Fruit fly (Drosophila melanogaster) whole organism, embryonic: Measurements from ENCODE around the gene Ldaf1.
A peak's percentile ranks its signal among the peaks of the same experiment; 100 is the strongest.

Experiments
- Abd-B ChIP-seq: fragments of 200-800 bp; sonication (Bioruptor generic); optimal IDR thresholded peaks from 2 replicates; lab custom pipeline; 2018; ENCODE audit warnings: missing biosample characterization, mild to moderate bottlenecking, missing genetic modification characterization, moderate library complexity
- Aef1 ChIP-seq: fragments of 200-800 bp; sonication (Bioruptor generic); IDR thresholded peaks from 3 replicates; pipeline ENCODE4 v1.3.6; 2022; ENCODE audit warnings: missing biosample characterization, missing genetic modification characterization
- Awh ChIP-seq: fragments of 200-800 bp; sonication (Bioruptor generic); IDR thresholded peaks from 2 replicates; pipeline ENCODE4, ENCODE4 v1.3.6; 2022; ENCODE audit warnings: missing biosample characterization, missing genetic modification characterization
- CG10366 ChIP-seq: fragments of 200-800 bp; sonication (Bioruptor generic); IDR thresholded peaks from 2 replicates; pipeline ENCODE4 v1.3.6; 2022; ENCODE audit warnings: missing biosample characterization, missing genetic modification characterization
- CG10543 ChIP-seq: fragments of 200-800 bp; sonication (Bioruptor generic); optimal IDR thresholded peaks from 3 replicates; lab custom pipeline; 2017; ENCODE audit warnings: missing biosample characterization, mild to moderate bottlenecking, missing genetic modification characterization, moderate library complexity
- CG11398 ChIP-seq: fragments of 200-800 bp; sonication (Bioruptor generic); optimal IDR thresholded peaks from 2 replicates; lab custom pipeline; 2016; ENCODE audit warnings: missing biosample characterization, missing genetic modification characterization
- CG11504 ChIP-seq: fragments of 200-800 bp; sonication (Bioruptor generic); optimal IDR thresholded peaks from 3 replicates; lab custom pipeline; 2019; ENCODE audit warnings: missing biosample characterization, mild to moderate bottlenecking, missing genetic modification characterization, moderate library complexity
- CG13296 ChIP-seq: fragments of 200-800 bp; sonication (Bioruptor generic); optimal IDR thresholded peaks from 3 replicates; lab custom pipeline; 2018; ENCODE audit warnings: missing biosample characterization, mild to moderate bottlenecking, missing genetic modification characterization
- CG15011 ChIP-seq: fragments of 200-800 bp; sonication (Bioruptor generic); optimal IDR thresholded peaks from 3 replicates; lab custom pipeline; 2018; ENCODE audit warnings: missing biosample characterization, mild to moderate bottlenecking, missing genetic modification characterization
- CG15696 ChIP-seq: fragments of 200-800 bp; sonication (Bioruptor generic); optimal IDR thresholded peaks from 2 replicates; lab custom pipeline; 2019; ENCODE audit warnings: missing biosample characterization, mild to moderate bottlenecking, missing genetic modification characterization, moderate library complexity
- CG1603 ChIP-seq: fragments of 200-800 bp; sonication (Bioruptor generic); optimal IDR thresholded peaks from 2 replicates; lab custom pipeline; 2019; ENCODE audit warnings: missing biosample characterization, mild to moderate bottlenecking, missing genetic modification characterization, moderate library complexity
- CG17612 ChIP-seq: fragments of 200-800 bp; sonication (Bioruptor generic); IDR thresholded peaks from 2 replicates; pipeline ENCODE4 v1.3.6; 2022; ENCODE audit warnings: missing biosample characterization, missing genetic modification characterization
- CG2199 ChIP-seq: fragments of 200-800 bp; sonication (Bioruptor generic); IDR thresholded peaks from 3 replicates; pipeline ENCODE4 v1.3.6; 2022; ENCODE audit warnings: missing biosample characterization, missing genetic modification characterization
- CG2875 ChIP-seq: fragments of 200-800 bp; sonication (Bioruptor generic); optimal IDR thresholded peaks from 2 replicates; lab custom pipeline; 2017; ENCODE audit warnings: missing biosample characterization, mild to moderate bottlenecking, missing genetic modification characterization, missing genetic modification reagents
- CG30020 ChIP-seq: fragments of 200-800 bp; optimal IDR thresholded peaks from 2 replicates; lab custom pipeline; 2019; ENCODE audit warnings: missing biosample characterization, mild to moderate bottlenecking, missing genetic modification characterization, moderate library complexity
- CG34224 ChIP-seq: fragments of 200-800 bp; sonication (Bioruptor generic); IDR thresholded peaks from 3 replicates; pipeline ENCODE4 v1.3.6; 2022; ENCODE audit warnings: missing biosample characterization, missing genetic modification characterization; ENCODE audit not compliant: partially characterized antibody
- CG43689 ChIP-seq: fragments of 200-800 bp; sonication (Bioruptor generic); IDR thresholded peaks from 2 replicates; pipeline ENCODE4 v1.3.6; 2022; ENCODE audit warnings: missing biosample characterization, missing genetic modification characterization
- CG4730 ChIP-seq: fragments of 200-800 bp; sonication (Bioruptor generic); IDR thresholded peaks from 2 replicates; pipeline ENCODE4 v1.3.6; 2022; ENCODE audit warnings: missing biosample characterization, missing genetic modification characterization
- CG7372 ChIP-seq: fragments of 200-800 bp; sonication (Bioruptor generic); IDR thresholded peaks from 2 replicates; pipeline ENCODE4 v1.3.6; 2022; ENCODE audit warnings: missing biosample characterization, missing genetic modification characterization
- CG7556 ChIP-seq: fragments of 200-800 bp; sonication (Bioruptor generic); optimal IDR thresholded peaks from 2 replicates; lab custom pipeline; 2017; ENCODE audit warnings: missing biosample characterization, mild to moderate bottlenecking, missing genetic modification characterization
- CG7928 ChIP-seq: fragments of 200-800 bp; sonication (Bioruptor generic); optimal IDR thresholded peaks from 2 replicates; lab custom pipeline; 2017; ENCODE audit warnings: missing biosample characterization, mild to moderate bottlenecking, missing genetic modification characterization
- CG8281 ChIP-seq: fragments of 200-800 bp; sonication (Bioruptor generic); optimal IDR thresholded peaks from 2 replicates; lab custom pipeline; 2018; ENCODE audit warnings: missing biosample characterization, mild to moderate bottlenecking, missing genetic modification characterization, moderate library complexity
- CrebB ChIP-seq: fragments of 200-800 bp; sonication (Bioruptor generic); optimal IDR thresholded peaks from 3 replicates; lab custom pipeline; 2018; ENCODE audit warnings: missing biosample characterization, mild to moderate bottlenecking, missing genetic modification characterization
- Dfd ChIP-seq, 2 experiments: fragments of >200 bp; optimal IDR thresholded peaks; 2 replicates each; lab custom pipeline; 2017; ENCODE audit warnings: missing biosample characterization in 2 of 2, missing genetic modification characterization in 2 of 2
- Dll ChIP-seq: fragments of 200-800 bp; sonication (Bioruptor generic); IDR thresholded peaks from 4 replicates; pipeline ENCODE4 v1.3.6; 2022; ENCODE audit warnings: missing biosample characterization, missing genetic modification characterization; ENCODE audit not compliant: partially characterized antibody
- E2f2 ChIP-seq: fragments of 200-800 bp; sonication (Bioruptor generic); IDR thresholded peaks from 2 replicates; pipeline ENCODE4 v1.3.6; 2022; ENCODE audit warnings: missing biosample characterization, missing genetic modification characterization
- Ets65A ChIP-seq: fragments of 200-800 bp; sonication (Bioruptor generic); peaks from one replicate; lab custom pipeline; 2016; ENCODE audit warnings: missing biosample characterization, missing genetic modification characterization
- Fer1 ChIP-seq: fragments of 200-800 bp; sonication (Bioruptor generic); optimal IDR thresholded peaks from 2 replicates; lab custom pipeline; 2017; ENCODE audit warnings: missing biosample characterization, mild to moderate bottlenecking, missing genetic modification characterization
- Kr ChIP-seq: fragments of 200-800 bp; sonication (Bioruptor generic); optimal IDR thresholded peaks from 2 replicates; lab custom pipeline; 2017; ENCODE audit warnings: missing biosample characterization, mild to moderate bottlenecking, missing genetic modification characterization
- MTF-1 ChIP-seq: fragments of 200-800 bp; sonication (Bioruptor generic); optimal IDR thresholded peaks from 2 replicates; lab custom pipeline; 2018; ENCODE audit warnings: missing biosample characterization, mild to moderate bottlenecking, missing genetic modification characterization, borderline replicate concordance
- Poxn ChIP-seq: fragments of 200-800 bp; sonication (Bioruptor generic); IDR thresholded peaks from 2 replicates; pipeline ENCODE4 v1.3.6; 2022; ENCODE audit warnings: missing biosample characterization, missing genetic modification characterization
- Rx ChIP-seq: fragments of 200-800 bp; sonication (Bioruptor generic); IDR thresholded peaks from 2 replicates; pipeline ENCODE4 v1.3.6; 2022; ENCODE audit warnings: missing biosample characterization, missing genetic modification characterization
- Sin3A ChIP-seq: fragments of >200 bp; optimal IDR thresholded peaks from 2 replicates; lab custom pipeline; 2018
- bbx ChIP-seq: fragments of 200-800 bp; sonication (Bioruptor generic); IDR thresholded peaks from 2 replicates; pipeline ENCODE4 v1.3.6; 2022; ENCODE audit warnings: missing biosample characterization, missing genetic modification characterization; ENCODE audit not compliant: partially characterized antibody
- chinmo ChIP-seq: fragments of 200-800 bp; sonication (Bioruptor generic); IDR thresholded peaks from 4 replicates; pipeline ENCODE4 v1.3.6; 2022; ENCODE audit warnings: missing biosample characterization, missing genetic modification characterization; ENCODE audit not compliant: partially characterized antibody
- ci ChIP-seq: fragments of 200-800 bp; sonication (Bioruptor generic); IDR thresholded peaks from 3 replicates; pipeline ENCODE4 v1.3.6; 2022; ENCODE audit warnings: missing biosample characterization, missing genetic modification characterization
- crol ChIP-seq: fragments of 200-800 bp; sonication (Bioruptor generic); IDR thresholded peaks from 2 replicates; pipeline ENCODE4 v1.3.6; 2022; ENCODE audit warnings: missing biosample characterization, missing genetic modification characterization
- da ChIP-seq: fragments of 200-800 bp; sonication (Bioruptor generic); optimal IDR thresholded peaks from 2 replicates; lab custom pipeline; 2016; ENCODE audit warnings: missing biosample characterization, missing genetic modification characterization
- dpn ChIP-seq, 2 experiments: fragments of 200-800 bp; sonication (Bioruptor generic); optimal IDR thresholded peaks; 3 replicates each; lab custom pipeline; 2016; ENCODE audit warnings: missing biosample characterization in 2 of 2, missing genetic modification characterization in 2 of 2
- hbn ChIP-seq: fragments of 200-800 bp; sonication (Bioruptor generic); IDR thresholded peaks from 2 replicates; pipeline ENCODE4 v1.3.6; 2022; ENCODE audit warnings: missing biosample characterization, missing genetic modification characterization; ENCODE audit not compliant: partially characterized antibody
- luna ChIP-seq: fragments of 200-800 bp; sonication (Bioruptor generic); optimal IDR thresholded peaks from 2 replicates; lab custom pipeline; 2016; ENCODE audit warnings: missing biosample characterization, missing genetic modification characterization
- pita ChIP-seq: fragments of 200-800 bp; sonication (Bioruptor generic); optimal IDR thresholded peaks from 2 replicates; lab custom pipeline; 2017; ENCODE audit warnings: missing biosample characterization, mild to moderate bottlenecking, missing genetic modification characterization
- prd ChIP-seq, 3 experiments: fragments of >200 bp in 2 of 3; fragments of 200-800 bp in 1 of 3; sonication (Bioruptor generic) in 1 of 3; optimal IDR thresholded peaks in 2 of 3; IDR thresholded peaks in 1 of 3; 2 replicates in 2 of 3; 3 replicates in 1 of 3; pipeline versions ENCODE4 v1.3.6 to Lab custom; 2017 to 2022; ENCODE audit warnings: missing biosample characterization in 1 of 3, missing genetic modification characterization in 1 of 3
- pzg ChIP-seq: fragments of 200-800 bp; sonication (Bioruptor generic); optimal IDR thresholded peaks from 3 replicates; lab custom pipeline; 2018; ENCODE audit warnings: missing biosample characterization, mild to moderate bottlenecking, missing genetic modification characterization, moderate library complexity
- sna ChIP-seq: fragments of 200-800 bp; sonication (Bioruptor generic); IDR thresholded peaks from 2 replicates; pipeline ENCODE4 v1.3.6; 2022; ENCODE audit warnings: missing biosample characterization, missing genetic modification characterization; ENCODE audit not compliant: partially characterized antibody
- sob ChIP-seq: fragments of 200-800 bp; sonication (Bioruptor generic); IDR thresholded peaks from 2 replicates; pipeline ENCODE4 v1.3.6; 2022; ENCODE audit warnings: missing biosample characterization, missing genetic modification characterization
- tll ChIP-seq, 2 experiments: fragments of 200-800 bp in 1 of 2; fragments of >200 bp in 1 of 2; sonication (Bioruptor generic) in 1 of 2; optimal IDR thresholded peaks; 2 replicates each; lab custom pipeline; 2017 to 2019; ENCODE audit warnings: missing biosample characterization in 2 of 2, missing genetic modification characterization in 2 of 2, mild to moderate bottlenecking in 1 of 2, moderate library complexity in 1 of 2
- tup ChIP-seq: fragments of 200-800 bp; sonication (Bioruptor generic); optimal IDR thresholded peaks from 2 replicates; lab custom pipeline; 2016; ENCODE audit warnings: missing biosample characterization, mild to moderate bottlenecking, missing genetic modification characterization, moderate library complexity
- wek ChIP-seq: fragments of 200-800 bp; sonication (Bioruptor generic); optimal IDR thresholded peaks from 3 replicates; lab custom pipeline; 2018; ENCODE audit warnings: missing biosample characterization, mild to moderate bottlenecking, missing genetic modification characterization, moderate library complexity

Gene Ldaf1

DNA sequence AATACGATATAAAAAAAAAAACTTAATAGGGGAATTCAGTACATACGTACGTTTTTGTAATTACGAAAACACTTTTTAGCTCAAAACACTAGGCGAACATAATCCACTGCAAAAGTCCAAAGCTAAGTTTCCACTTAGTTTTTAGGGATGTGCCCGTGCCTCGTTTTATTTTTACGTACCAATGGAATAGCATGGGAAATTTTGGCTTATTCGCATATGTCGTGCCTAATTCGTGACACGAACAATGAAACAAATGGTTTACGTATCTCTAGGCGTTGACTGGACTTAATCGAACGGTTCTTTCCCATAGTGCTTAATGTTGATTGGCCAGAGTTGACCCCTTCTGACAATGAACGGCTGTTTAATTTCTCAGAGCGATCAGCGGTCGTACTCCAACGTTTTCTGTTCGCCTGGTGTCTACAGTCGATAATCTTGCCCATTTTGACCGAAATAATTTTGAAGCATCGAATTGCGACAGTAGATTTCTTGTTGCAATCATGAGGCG is 22.1 kb downstream of the Ldaf1 start, which contains the start of gene CG14818 (continued):
- TF ChIP-seq CG15011 (GFP tag; lab: Kevin White, UChicago) (no peak), MTF-1 (GFP tag; lab: Kevin White, UChicago) (no peak), CG7556 (peak; percentile 15), bbx (GFP tag; lab: Robert Waterston, UW) (peak; percentile 74), dpn (GFP tag; optimal IDR thresholded peaks at IDR 0.05; lab: Kevin White, UChicago) (peak; percentile 59 to 61), da (no peak), CG1603 (peak; percentile 63), wek (GFP tag; lab: Kevin White, UChicago) (peak; percentile 81), CG34224 (GFP tag; lab: Robert Waterston, UW) (peak; percentile 89), tup (GFP tag; lab: Kevin White, UChicago) (no peak), pzg (GFP tag; lab: Kevin White, UChicago) (peak; percentile 32), Rx (GFP tag; lab: Robert Waterston, UW) (peak; percentile 38), pita (GFP tag; lab: Kevin White, UChicago) (no peak), crol (no peak), CG2199 (no peak), Ets65A (GFP tag; lab: Kevin White, UChicago) (peak; percentile 97), Dll (GFP tag; lab: Robert Waterston, UW) (peak; percentile 95), prd (optimal IDR thresholded peaks at IDR 0.05; lab: Kevin White, UChicago) (no peak), prd (GFP tag; IDR thresholded peaks at IDR 0.05; lab: Robert Waterston, UW) (peak; percentile 73; the same call in 2 of the 3 replicates), CG10543 (peak; percentile 72), CG2875 (GFP tag; lab: Kevin White, UChicago) (no peak), tll (GFP tag; optimal IDR thresholded peaks at IDR 0.05; lab: Kevin White, UChicago) (peak in 1 of 2 experiments; percentile 27), CG17612 (GFP tag; lab: Robert Waterston, UW) (0 out of 2 replicates have a peak, but pooled peaks have one; percentile 17), CG13296 (GFP tag; lab: Kevin White, UChicago) (peak; percentile 32), Sin3A (no peak), CG4730 (GFP tag; lab: Robert Waterston, UW) (peak; percentile 26; the same call in 1 of the 2 replicates), CG43689 (GFP tag; lab: Robert Waterston, UW) (0 out of 2 replicates have a peak, but pooled peaks have one; percentile 22), Poxn (GFP tag; lab: Robert Waterston, UW) (no peak), chinmo (GFP tag; lab: Robert Waterston, UW) (peak; percentile 71; the same call in 1 of the 4 replicates), CG7928 (no peak), CG10366 (GFP tag; lab: Robert Waterston, UW) (peak; percentile 46), Kr (GFP tag; lab: Kevin White, UChicago) (no peak), Abd-B (GFP tag; lab: Kevin White, UChicago) (peak; percentile 79), sna (GFP tag; lab: Robert Waterston, UW) (peak; percentile 86), E2f2 (peak; percentile 29), CG8281 (tag; lab: Kevin White, UChicago) (no peak), luna (GFP tag; lab: Kevin White, UChicago) (peak; percentile 25), sob (peak; percentile 75), CG30020 (tag; lab: Kevin White, UChicago) (no peak), Awh (GFP tag; lab: Robert Waterston, UW) (no peak), ci (GFP tag; lab: Robert Waterston, UW) (peak; percentile 81), CrebB (tag; lab: Kevin White, UChicago) (no peak), Aef1 (peak; percentile 39; the same call in 1 of the 3 replicates), CG7372 (peak; percentile 56), CG11504 (tag; lab: Kevin White, UChicago) (no peak), CG15696 (tag; lab: Kevin White, UChicago) (peak; percentile 61), CG11398 (GFP tag; lab: Kevin White, UChicago) (peak; percentile 36), Fer1 (GFP tag; lab: Kevin White, UChicago) (peak; percentile 31), hbn (GFP tag; lab: Robert Waterston, UW) (peak; percentile 90), Dfd (GFP tag; optimal IDR thresholded peaks at IDR 0.05; lab: Kevin White, UChicago) (no peak)
